Worm (Caenorhabditis elegans): ENCODE data around the gene ech-3.

The ech-3 gene

DNA sequence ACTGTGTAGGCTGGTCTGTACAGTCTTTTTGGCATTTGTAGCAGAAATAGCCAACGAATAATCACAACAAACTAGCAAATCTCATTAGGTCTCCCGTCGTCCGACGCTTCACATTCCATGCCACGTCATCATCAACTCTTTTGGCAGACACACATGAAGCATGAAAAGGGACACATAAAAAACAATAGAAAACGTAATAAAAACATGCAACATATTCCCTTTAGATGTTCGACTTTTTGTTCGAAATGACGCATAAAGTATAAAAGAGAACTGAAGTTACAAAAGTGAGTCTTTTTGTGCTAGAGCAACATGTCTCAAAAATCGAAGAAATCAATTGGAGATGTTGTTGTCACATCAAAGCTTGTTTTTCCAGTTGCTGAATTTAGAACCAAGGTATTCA, 29.8 kb downstream of the ech-3 start, which contains the start of gene sth-1:
TSS of gene sth-1 (plus strand) at position 301 of the 400 bp plus-strand sequence.
- TF ChIP-seq dao-5 (tag; optimal IDR thresholded peaks at IDR 0.05) (no peak), him-1 (tag; optimal IDR thresholded peaks at IDR 0.05) (no peak), W03F9.2 (tag; optimal IDR thresholded peaks at IDR 0.05) (no peak)

DNA sequence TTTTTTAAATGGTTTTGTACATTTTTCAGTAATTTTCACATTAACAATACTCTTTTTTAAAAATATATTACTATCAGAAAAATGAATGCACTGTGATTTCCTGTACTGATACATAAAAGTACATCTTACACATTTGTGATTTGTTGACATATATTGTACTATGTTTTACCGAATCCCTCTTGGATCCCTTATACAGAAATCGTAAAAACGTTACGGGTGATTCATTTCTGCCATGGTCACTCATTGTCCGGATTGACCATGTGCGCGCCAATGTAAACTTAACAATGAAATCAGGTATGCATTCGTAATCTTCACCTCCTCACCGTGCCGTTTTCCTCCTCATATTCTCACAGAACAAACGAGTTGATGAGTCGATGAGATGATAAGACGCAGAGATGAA, 32.1 kb downstream of the ech-3 start, which contains the start of gene ZC513.2:
TSS of gene ZC513.2 (plus strand) at position 301 of the 400 bp plus-strand sequence.
- TF ChIP-seq W03F9.2 (tag; optimal IDR thresholded peaks at IDR 0.05) (no peak), him-1 (tag; optimal IDR thresholded peaks at IDR 0.05) (no peak), dao-5 (tag; optimal IDR thresholded peaks at IDR 0.05) (no peak)

DNA sequence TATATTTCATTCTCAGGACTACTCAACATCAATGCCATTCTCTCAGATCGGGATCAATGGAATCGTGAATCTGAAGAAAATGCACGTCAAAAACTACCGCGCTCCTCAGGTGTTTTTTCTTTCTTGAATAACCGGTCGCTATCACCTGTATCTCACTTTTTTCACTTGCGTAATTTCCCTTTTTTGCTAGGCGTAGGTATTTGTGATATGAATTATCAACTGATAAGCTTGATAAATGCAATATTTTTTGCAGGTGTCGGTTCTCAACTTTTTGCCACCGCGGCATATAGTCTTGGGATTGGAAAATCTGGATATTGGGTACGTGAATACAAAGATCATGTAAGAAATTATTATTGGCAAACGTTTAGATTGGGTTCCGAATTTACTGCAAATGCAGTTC, 33.2 kb downstream of the ech-3 start:
- TF ChIP-seq him-1 (tag; optimal IDR thresholded peaks at IDR 0.05) (no peak), W03F9.2 (tag; optimal IDR thresholded peaks at IDR 0.05) (no peak), dao-5 (tag; optimal IDR thresholded peaks at IDR 0.05) (no peak)

DNA sequence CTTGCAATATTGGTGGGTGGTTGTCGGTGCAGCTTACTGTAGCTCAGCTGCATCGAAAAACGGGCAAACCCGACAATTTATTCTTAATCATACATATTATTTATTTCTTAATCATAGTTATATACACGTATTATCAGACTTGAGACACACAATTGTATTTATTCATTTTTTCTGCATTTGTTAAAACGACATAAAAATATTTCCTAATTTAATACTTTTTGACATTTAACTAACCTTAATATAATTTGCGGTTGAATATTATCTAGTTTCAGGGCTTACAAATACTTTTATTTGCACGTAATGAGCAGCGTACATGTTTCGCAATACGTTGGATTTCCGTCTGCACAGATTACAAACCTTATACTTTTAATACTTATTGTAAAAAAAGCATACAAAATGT, 36.3 kb downstream of the ech-3 start, which contains the start of gene str-138:
TSS of gene str-138 (plus strand) at position 301 of the 400 bp plus-strand sequence.
- no peak for TF ChIP-seq W03F9.2 (tag; optimal IDR thresholded peaks at IDR 0.05)
- no peak for TF ChIP-seq him-1 (tag; optimal IDR thresholded peaks at IDR 0.05)
- no peak for TF ChIP-seq dao-5 (tag; optimal IDR thresholded peaks at IDR 0.05)

DNA sequence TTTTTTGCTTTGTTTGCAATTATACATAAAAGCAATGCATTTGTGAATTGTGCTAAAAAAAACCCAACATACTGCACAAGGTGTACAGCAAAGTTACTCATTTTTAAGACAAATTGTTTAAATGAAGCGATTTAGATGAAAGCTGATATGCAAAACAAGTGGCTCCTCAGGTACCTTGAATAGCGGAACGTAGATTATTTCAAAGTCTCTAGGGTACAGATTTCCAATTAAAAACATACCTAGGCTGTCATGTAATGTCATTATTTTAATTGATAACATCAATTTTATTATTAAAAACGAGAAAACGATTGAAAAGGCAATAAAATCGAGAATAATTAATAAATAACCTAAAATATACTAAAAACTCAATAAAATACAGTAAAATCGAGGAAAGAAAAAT, 40.1 kb downstream of the ech-3 start, which contains the start of gene str-139:
TSS of gene str-139 (minus strand) at position 101 of the 400 bp plus-strand sequence.
- TF ChIP-seq W03F9.2 (tag; optimal IDR thresholded peaks at IDR 0.05) (no peak), him-1 (tag; optimal IDR thresholded peaks at IDR 0.05) (no peak), dao-5 (tag; optimal IDR thresholded peaks at IDR 0.05) (no peak)

DNA sequence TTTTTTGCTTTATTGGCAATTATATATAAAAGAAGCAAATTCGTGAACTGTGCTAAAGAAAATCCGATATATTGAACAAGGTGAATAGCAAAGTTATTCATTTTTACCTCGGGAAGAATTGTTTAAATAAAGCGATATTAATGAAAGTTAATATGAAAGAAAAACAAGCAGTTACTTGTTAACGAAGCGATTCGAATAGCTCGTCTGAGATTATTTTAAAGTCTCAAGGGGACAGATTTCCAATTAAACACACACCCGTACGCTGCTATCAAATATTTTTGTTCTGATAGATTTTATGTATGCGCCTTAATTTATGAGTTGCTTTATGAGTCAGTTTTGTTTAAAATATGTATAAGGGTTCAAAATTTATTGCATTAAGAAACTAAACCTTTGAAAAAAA, 45.8 kb downstream of the ech-3 start, which contains the start of gene str-140:
TSS of gene str-140 (minus strand) at position 101 of the 400 bp plus-strand sequence.
- TF ChIP-seq dao-5 (tag; optimal IDR thresholded peaks at IDR 0.05) (no peak), W03F9.2 (tag; optimal IDR thresholded peaks at IDR 0.05) (no peak), him-1 (tag; optimal IDR thresholded peaks at IDR 0.05) (no peak)

DNA sequence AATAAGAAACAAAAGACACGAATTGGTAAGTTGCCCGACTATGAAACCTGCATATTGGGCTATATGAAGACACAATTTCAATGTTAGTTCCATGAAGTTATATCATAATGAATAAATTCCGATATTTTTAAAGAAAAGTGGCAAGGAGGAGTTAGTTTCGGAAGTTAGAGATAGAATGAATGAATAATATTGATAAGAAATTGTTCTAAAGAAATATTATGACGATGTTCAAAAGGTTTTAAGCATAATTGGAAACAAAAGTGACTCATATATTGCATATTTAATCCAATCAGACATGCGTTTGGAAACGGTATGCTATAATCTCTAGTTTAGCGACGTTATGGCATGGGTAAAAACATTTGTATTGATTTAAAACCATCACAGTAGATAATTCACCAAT, 47.6 kb downstream of the ech-3 start, which contains the start of gene str-143:
TSS of gene str-143 (minus strand) at position 101 of the 400 bp plus-strand sequence.
- TF ChIP-seq him-1 (tag; optimal IDR thresholded peaks at IDR 0.05): no peak
- TF ChIP-seq W03F9.2 (tag; optimal IDR thresholded peaks at IDR 0.05): no peak
- no peak for TF ChIP-seq dao-5 (tag; optimal IDR thresholded peaks at IDR 0.05)

DNA sequence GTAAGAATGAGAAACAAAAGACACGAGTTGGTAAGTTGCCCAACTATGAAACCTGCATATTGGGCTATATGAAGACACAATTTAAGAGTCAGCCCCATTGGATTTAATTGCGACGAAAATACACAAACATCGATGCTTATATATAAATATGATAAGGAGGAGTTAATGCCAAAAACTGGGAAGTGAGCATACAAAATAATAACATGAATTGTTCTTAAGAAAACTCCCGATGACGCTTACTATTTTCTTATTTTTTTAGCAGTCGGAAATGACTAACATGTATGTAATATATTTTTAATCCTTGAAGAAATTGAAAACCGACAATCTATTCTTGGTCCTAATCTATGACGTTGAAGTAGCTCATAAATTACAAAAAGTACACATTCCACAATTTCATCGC, 50.0 kb downstream of the ech-3 start, which contains the start of gene str-144:
TSS of gene str-144 (minus strand) at position 101 of the 400 bp plus-strand sequence.
- no peak for TF ChIP-seq him-1 (tag; optimal IDR thresholded peaks at IDR 0.05)
- no peak for TF ChIP-seq W03F9.2 (tag; optimal IDR thresholded peaks at IDR 0.05)
- no peak for TF ChIP-seq dao-5 (tag; optimal IDR thresholded peaks at IDR 0.05)

All from whole organism, L4/young adult.